Worm (Caenorhabditis elegans) whole organism, early embryonic: Measurements from ENCODE around the gene Y57A10C.10.
A peak's percentile ranks its signal among the peaks of the same experiment; 100 is the strongest.

ENCODE experiments used
- B0310.2 ChIP-seq: sonication (generic microtip); optimal IDR thresholded peaks from 2 replicates; lab custom pipeline; 2016; ENCODE audit warnings: mild to moderate bottlenecking, missing genetic modification characterization, missing compliant biosample characterization
- aly-1 ChIP-seq: sonication (generic microtip); optimal IDR thresholded peaks from 2 replicates; lab custom pipeline; 2016; ENCODE audit warnings: missing genetic modification characterization, missing compliant biosample characterization
- ama-1 ChIP-seq: fragments of 150-350 bp; optimal IDR thresholded peaks from 2 replicates; lab custom pipeline; 2014
- ceh-36 ChIP-seq: sonication (generic microtip); optimal IDR thresholded peaks from 2 replicates; lab custom pipeline; 2016; ENCODE audit warnings: missing genetic modification characterization, inconsistent platforms, missing compliant biosample characterization
- ets-7 ChIP-seq: sonication (generic microtip); optimal IDR thresholded peaks from 2 replicates; lab custom pipeline; 2016; ENCODE audit warnings: missing genotype, missing genetic modification characterization, missing compliant biosample characterization
- flt-1 ChIP-seq: fragments of 200-800 bp; sonication (Bioruptor generic); IDR thresholded peaks from 2 replicates; pipeline ENCODE4 v1.3.6; 2022; ENCODE audit warnings: missing genetic modification characterization, missing compliant biosample characterization
- hmbx-1 ChIP-seq: sonication (generic microtip); optimal IDR thresholded peaks from 2 replicates; lab custom pipeline; 2016; ENCODE audit warnings: mild to moderate bottlenecking, missing genetic modification characterization, missing compliant biosample characterization
- hmg-4 ChIP-seq: fragments of 200-800 bp; sonication (Bioruptor generic); optimal IDR thresholded peaks from 2 replicates; lab custom pipeline; 2018; ENCODE audit warnings: mild to moderate bottlenecking, missing genetic modification characterization, missing compliant biosample characterization
- hnd-1 ChIP-seq: sonication (generic microtip); optimal IDR thresholded peaks from 2 replicates; lab custom pipeline; 2016; ENCODE audit warnings: missing genetic modification characterization, missing compliant biosample characterization
- scrt-1 ChIP-seq: fragments of 200-800 bp; sonication (Bioruptor generic); IDR thresholded peaks from 2 replicates; pipeline ENCODE4 v1.3.6; 2022; ENCODE audit warnings: missing genetic modification characterization, missing compliant biosample characterization
- sea-1 ChIP-seq: fragments of 200-800 bp; sonication (Bioruptor generic); conservative IDR thresholded peaks from 2 replicates; pipeline ENCODE4 v1.3.6; 2022; ENCODE audit warnings: missing genetic modification characterization, missing compliant biosample characterization
- tbx-11 ChIP-seq: fragments of 200-800 bp; sonication (Bioruptor generic); IDR thresholded peaks from 2 replicates; pipeline ENCODE4 v1.3.6; 2022; ENCODE audit warnings: missing genetic modification characterization, missing compliant biosample characterization

- TF ChIP-seq hmbx-1 (tag; lab: Kevin White, UChicago) (no peak), ama-1 (lab: Kevin White, UChicago) (no peak), sea-1 (GFP tag; lab: Robert Waterston, UW) (no peak), tbx-11 (GFP tag; lab: Robert Waterston, UW) (no peak), hnd-1 (no peak), B0310.2 (tag; lab: Kevin White, UChicago) (no peak), aly-1 (tag; lab: Kevin White, UChicago) (no peak), ceh-36 (tag; lab: Kevin White, UChicago) (peak; percentile 63), hmg-4 (no peak), ets-7 (tag; lab: Kevin White, UChicago) (no peak), scrt-1 (no peak), flt-1 (GFP tag; lab: Robert Waterston, UW) (no peak)
Observed at ce11 chrII:12467047-12467446, 26.0 kb upstream of the Y57A10C.10 start, which contains the start of gene srg-16.
